Worm (Caenorhabditis elegans) whole organism, L3 larva: Measurements from ENCODE around the gene T26H10.2.
"Not testable (repeated sequence)": the region's sequence is repeated elsewhere in the genome, so short reads cannot be mapped to it uniquely, and the experiment has no call there.

Source experiments
- aly-2 ChIP-seq: fragments of 150-350 bp; optimal IDR thresholded peaks from 2 replicates; lab custom pipeline; 2014; ENCODE audit warnings: missing biosample characterization, missing genetic modification characterization
- ceh-82 ChIP-seq: fragments of 150-350 bp; optimal IDR thresholded peaks from 2 replicates; lab custom pipeline; 2014; ENCODE audit warnings: missing biosample characterization, missing genetic modification characterization
- ceh-9 ChIP-seq: sonication (generic microtip); optimal IDR thresholded peaks from 2 replicates; lab custom pipeline; 2018; ENCODE audit warnings: missing biosample characterization, missing genetic modification characterization
- egl-5 ChIP-seq: fragments of 150-350 bp; optimal IDR thresholded peaks from 2 replicates; lab custom pipeline; 2017; ENCODE audit warnings: missing biosample characterization, missing genetic modification reagents, missing genetic modification characterization, inconsistent platforms
- eor-1 ChIP-seq, 2 experiments: fragments of 150-350 bp; optimal IDR thresholded peaks; 2 replicates each; lab custom pipeline; 2014 to 2018; ENCODE audit warnings: missing biosample characterization in 2 of 2, missing genetic modification characterization in 2 of 2
- lin-15B ChIP-seq: fragments of 150-350 bp; optimal IDR thresholded peaks from 2 replicates; lab custom pipeline; 2014; ENCODE audit warnings: missing biosample characterization, missing genetic modification characterization
- mdl-1 ChIP-seq: fragments of 150-350 bp; optimal IDR thresholded peaks from 2 replicates; lab custom pipeline; 2014; ENCODE audit warnings: missing biosample characterization, missing genetic modification characterization
- nhr-12 ChIP-seq: fragments of 150-350 bp; optimal IDR thresholded peaks from 2 replicates; lab custom pipeline; 2014; ENCODE audit warnings: missing biosample characterization, missing genetic modification characterization
- nhr-237 ChIP-seq: fragments of 150-350 bp; optimal IDR thresholded peaks from 2 replicates; lab custom pipeline; 2014; ENCODE audit warnings: missing biosample characterization, missing genetic modification characterization
- nhr-25 ChIP-seq: sonication (generic microtip); optimal IDR thresholded peaks from 2 replicates; lab custom pipeline; 2017; ENCODE audit warnings: missing biosample characterization, missing genetic modification characterization
- nhr-76 ChIP-seq: fragments of 150-350 bp; sonication (generic microtip); optimal IDR thresholded peaks from 5 replicates; lab custom pipeline; 2014; ENCODE audit warnings: missing biosample characterization, missing genetic modification characterization
- pha-4 ChIP-seq: fragments of 150-350 bp; optimal IDR thresholded peaks from 2 replicates; lab custom pipeline; 2014; ENCODE audit warnings: missing biosample characterization, missing genetic modification reagents, missing genetic modification characterization
- unc-62 ChIP-seq: fragments of 150-350 bp; sonication (generic microtip); optimal IDR thresholded peaks from 4 replicates; lab custom pipeline; 2014; ENCODE audit warnings: missing biosample characterization, missing genetic modification reagents, missing genetic modification characterization
- zag-1 ChIP-seq: fragments of 150-350 bp; optimal IDR thresholded peaks from 2 replicates; lab custom pipeline; 2014; ENCODE audit warnings: missing biosample characterization, missing genetic modification characterization

DNA sequence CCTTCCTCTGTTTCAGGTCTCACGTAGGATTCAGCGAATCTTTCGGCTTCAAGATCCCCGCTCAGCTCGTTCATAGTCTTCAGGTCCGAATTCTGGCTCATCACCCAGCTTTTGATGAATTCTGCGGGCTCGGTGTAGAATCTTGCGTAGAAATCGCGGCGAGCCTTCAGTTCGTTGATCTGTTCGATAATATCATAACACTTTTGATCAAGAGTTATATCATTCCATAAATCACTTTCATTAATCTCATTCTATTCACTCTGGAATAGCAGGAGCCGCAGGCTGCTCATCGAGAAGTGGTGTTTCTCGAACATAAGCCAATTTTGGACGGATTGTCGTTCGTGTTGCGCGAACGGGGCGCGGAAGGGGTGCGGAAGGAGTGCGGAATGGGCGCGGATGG is 29.4 kb downstream of the T26H10.2 start, which contains the start of gene K03B8.4:
- not testable (repeated sequence) for TF ChIP-seq nhr-237 (tag; lab: Kevin White, UChicago); nhr-25; unc-62 (GFP tag; lab: Kevin White, UChicago); lin-15B (tag; lab: Kevin White, UChicago); ceh-82; eor-1 (tag; optimal IDR thresholded peaks at IDR 0.05; lab: Kevin White, UChicago); ceh-9 (tag; lab: Kevin White, UChicago); pha-4 (tag; lab: Kevin White, UChicago); zag-1; mdl-1 (tag; lab: Kevin White, UChicago); egl-5; nhr-12 (tag; lab: Kevin White, UChicago); nhr-76 (tag; lab: Kevin White, UChicago); aly-2
